Worm (Caenorhabditis elegans): ENCODE data around the gene pac-1.
A peak's percentile ranks its signal among the peaks of the same experiment; 100 is the strongest.

DNA sequence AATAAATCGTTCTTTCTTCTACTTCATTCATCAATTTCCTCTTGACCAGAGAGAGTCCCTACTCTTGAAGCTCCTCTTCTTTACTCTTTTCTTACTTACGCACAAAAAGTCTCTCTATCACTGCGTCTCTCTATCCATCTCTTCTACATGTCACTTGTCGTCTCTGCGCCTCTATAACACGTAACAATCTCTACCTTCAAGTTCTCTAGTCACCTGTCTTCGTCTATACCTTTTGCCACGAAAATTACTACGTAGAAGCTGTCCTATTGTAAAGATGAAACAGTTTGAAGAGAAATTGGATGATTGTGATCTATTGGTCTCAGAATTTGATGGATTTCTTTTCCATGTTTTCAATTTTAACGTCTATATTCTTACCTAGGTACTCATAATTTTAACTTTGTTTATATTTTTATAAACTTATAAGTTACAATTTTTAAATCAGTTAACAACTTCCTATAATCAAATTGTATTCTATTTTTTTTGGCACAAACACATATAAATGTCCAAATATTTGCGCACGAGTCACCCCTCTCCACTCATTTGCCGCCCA lies 62.1 kb downstream of the pac-1 start, which contains the start of gene C02D5.2:
- TF ChIP-seq flt-1 (GFP tag; IDR thresholded peaks at IDR 0.05) (no peak), ref-1 (GFP tag; conservative IDR thresholded peaks at IDR 0.05) (no peak), cog-1 (tag; optimal IDR thresholded peaks at IDR 0.05) (peak; percentile 44), klf-2 (GFP tag; conservative IDR thresholded peaks at IDR 0.05) (no peak), ztf-29 (GFP tag; IDR thresholded peaks at IDR 0.05) (no peak), tab-1 (GFP tag; IDR thresholded peaks at IDR 0.05) (no peak), ztf-23 (GFP tag; IDR thresholded peaks at IDR 0.05) (no peak), T22C8.4 (GFP tag; IDR thresholded peaks at IDR 0.05) (no peak), med-1 (GFP tag; optimal IDR thresholded peaks at IDR 0.05; ENCODE audit: insufficient read depth) (no peak)
